Fruit fly (Drosophila melanogaster) whole organism, wandering third instar larva: Measurements from ENCODE around the gene CG42249.

Source experiments
- Dif ChIP-seq: fragments of 200-275, 200-300 bp; sonication (Bioruptor generic); optimal IDR thresholded peaks from 2 replicates; lab custom pipeline; 2018; ENCODE audit warnings: missing biosample characterization, missing genetic modification characterization; ENCODE audit not compliant: partially characterized antibody
- N ChIP-seq: fragments of >200 bp; optimal IDR thresholded peaks from 2 replicates; lab custom pipeline; 2018; ENCODE audit warnings: missing biosample characterization, missing external identifiers, missing genetic modification characterization
- OdsH ChIP-seq: fragments of 200-800 bp; sonication (Bioruptor generic); optimal IDR thresholded peaks from 2 replicates; lab custom pipeline; 2016; ENCODE audit warnings: missing biosample characterization, mild to moderate bottlenecking, missing genetic modification characterization
- Sp1 ChIP-seq: fragments of 200-800 bp; sonication (Bioruptor generic); optimal IDR thresholded peaks from 3 replicates; lab custom pipeline; 2019; ENCODE audit warnings: missing biosample characterization, mild to moderate bottlenecking, missing genetic modification characterization, moderate library complexity
- Vsx2 ChIP-seq: fragments of 200-300, 225-300 bp; sonication (Bioruptor generic); optimal IDR thresholded peaks from 2 replicates; lab custom pipeline; 2018; ENCODE audit warnings: missing biosample characterization, missing genetic modification characterization; ENCODE audit not compliant: partially characterized antibody
- brk ChIP-seq: fragments of 200-800 bp; sonication (Bioruptor generic); optimal IDR thresholded peaks from 2 replicates; lab custom pipeline; 2016; ENCODE audit warnings: missing biosample characterization, mild to moderate bottlenecking, missing genetic modification characterization
- foxo ChIP-seq, 2 experiments: fragments of 200-800 bp; sonication (Bioruptor generic); optimal IDR thresholded peaks; 2 replicates in 1 of 2; 3 replicates in 1 of 2; lab custom pipeline; 2016 to 2017; ENCODE audit warnings: missing biosample characterization in 2 of 2, missing genetic modification characterization in 2 of 2
- h ChIP-seq: fragments of 200-800 bp; sonication (Bioruptor generic); optimal IDR thresholded peaks from 3 replicates; lab custom pipeline; 2016; ENCODE audit warnings: missing biosample characterization, mild to moderate bottlenecking, missing genetic modification characterization
- usp ChIP-seq: fragments of >200 bp; optimal IDR thresholded peaks from 2 replicates; lab custom pipeline; 2017; ENCODE audit warnings: missing biosample characterization, missing genetic modification characterization

DNA sequence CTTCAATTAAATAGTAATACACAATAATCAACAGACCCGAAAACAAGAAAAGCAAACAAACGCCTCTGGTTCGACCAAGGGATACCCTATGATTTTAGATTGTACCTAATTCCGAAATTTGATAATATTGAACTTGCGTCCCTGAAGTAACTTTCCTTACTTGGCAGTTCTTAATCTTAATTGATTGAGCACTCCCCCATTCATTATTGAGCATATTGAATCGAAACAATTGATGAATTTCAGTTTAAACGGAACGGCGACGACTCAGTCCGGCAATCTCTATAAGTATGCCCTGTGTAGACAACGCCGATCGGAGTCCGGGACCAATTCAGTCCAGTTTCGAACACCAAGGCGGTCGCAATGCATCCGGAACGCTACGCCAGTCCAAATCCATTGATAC, 29.8 kb upstream of the CG42249 start, which contains the start of gene CG15203:
- no peak for TF ChIP-seq N (GFP tag; lab: Kevin White, UChicago)
- no peak for TF ChIP-seq usp
- no peak for TF ChIP-seq h (GFP tag; lab: Kevin White, UChicago)
- no peak for TF ChIP-seq Sp1 (GFP tag; lab: Kevin White, UChicago)
- no peak for TF ChIP-seq Dif (GFP tag; lab: Kevin White, UChicago)
- no peak for TF ChIP-seq OdsH (GFP tag; lab: Kevin White, UChicago)
- TF ChIP-seq Vsx2 (GFP tag; lab: Kevin White, UChicago): no peak
- TF ChIP-seq foxo (GFP tag; optimal IDR thresholded peaks at IDR 0.05; lab: Kevin White, UChicago): no peak
- TF ChIP-seq brk (GFP tag; lab: Kevin White, UChicago): no peak
